Comparison of ENCODE assay signal across 1 fruit fly cellular context in genomic region chr3R:11214449-11214950, dm6.
TF ChIP-seq lines count a peak whose summit lies in the region.

Gene ZnT86D, minus strand, starts transcription at chr3R:11214539.

TF ChIP-seq in whole organism, embryonic, 481 proteins besides CTCF, POLR2A, EP300 and RAD21 (continued from another document):
- TF ChIP-seq jigr1 (GFP tag; IDR thresholded peaks at IDR 0.05; lab: Robert Waterston, UW) (no peak), bigmax (GFP tag; optimal IDR thresholded peaks at IDR 0.05; lab: Kevin White, UChicago) (peak; percentile 13), Doc3 (GFP tag; IDR thresholded peaks at IDR 0.05; lab: Robert Waterston, UW; ENCODE audit: partially characterized antibody) (no peak), bab2 (GFP tag; optimal IDR thresholded peaks at IDR 0.05; lab: Kevin White, UChicago) (peak; percentile 49), CG2120 (GFP tag; optimal IDR thresholded peaks at IDR 0.05; lab: Kevin White, UChicago) (peak; percentile 88), CG33213 (GFP tag; optimal IDR thresholded peaks at IDR 0.05; lab: Kevin White, UChicago) (no peak), ara (GFP tag; IDR thresholded peaks at IDR 0.05; lab: Robert Waterston, UW) (0 out of 2 replicates have a peak, but pooled peaks have one; percentile 8), PHDP (tag; optimal IDR thresholded peaks at IDR 0.05; lab: Kevin White, UChicago) (peak; percentile 69), az2 (GFP tag; optimal IDR thresholded peaks at IDR 0.05; lab: Kevin White, UChicago) (no peak), CG13123 (GFP tag; optimal IDR thresholded peaks at IDR 0.05; lab: Kevin White, UChicago) (peak; percentile 17), CG16813 (GFP tag; IDR thresholded peaks at IDR 0.05; lab: Robert Waterston, UW; ENCODE audit: partially characterized antibody) (no peak), NC2β (GFP tag; optimal IDR thresholded peaks at IDR 0.05; lab: Kevin White, UChicago) (peak; percentile 68), caup (GFP tag; optimal IDR thresholded peaks at IDR 0.05; lab: Kevin White, UChicago; ENCODE audit: severe bottlenecking) (peak; percentile 50), CG17186 (GFP tag; optimal IDR thresholded peaks at IDR 0.05; lab: Kevin White, UChicago) (no peak), CG15269 (tag; optimal IDR thresholded peaks at IDR 0.05; lab: Kevin White, UChicago) (peak; percentile 72), Mes4 (GFP tag; optimal IDR thresholded peaks at IDR 0.05; lab: Kevin White, UChicago) (peak; percentile 26), odd (GFP tag; optimal IDR thresholded peaks at IDR 0.05; lab: Kevin White, UChicago) (peak; percentile 37), CG7745 (tag; optimal IDR thresholded peaks at IDR 0.05; lab: Kevin White, UChicago) (no peak), CG4854 (GFP tag; optimal IDR thresholded peaks at IDR 0.05; lab: Kevin White, UChicago) (no peak), CG18599 (GFP tag; optimal IDR thresholded peaks at IDR 0.05; lab: Kevin White, UChicago) (peak; percentile 78), CG4404 (GFP tag; IDR thresholded peaks at IDR 0.05; lab: Robert Waterston, UW) (peak; percentile 61), CG2712 (tag; optimal IDR thresholded peaks at IDR 0.05; lab: Kevin White, UChicago) (peak; percentile 78), Six4 (GFP tag; optimal IDR thresholded peaks at IDR 0.05; lab: Kevin White, UChicago) (no peak), gt (GFP tag; IDR thresholded peaks at IDR 0.05; lab: Robert Waterston, UW) (no peak), CG1024 (GFP tag; IDR thresholded peaks at IDR 0.05; lab: Robert Waterston, UW) (no peak)
